Worm (Caenorhabditis elegans) whole organism, L1 larva: ENCODE results near the gene aak-1.

Experiments
- ceh-90 ChIP-seq: sonication (generic microtip); optimal IDR thresholded peaks from 2 replicates; lab custom pipeline; 2016; ENCODE audit warnings: missing genetic modification characterization, missing compliant biosample characterization
- efl-3 ChIP-seq: fragments of 200-800 bp; sonication (Bioruptor generic); optimal IDR thresholded peaks from 2 replicates; lab custom pipeline; 2018; ENCODE audit warnings: mild to moderate bottlenecking, missing genetic modification characterization, missing compliant biosample characterization
- fkh-10 ChIP-seq: sonication (generic microtip); optimal IDR thresholded peaks from 2 replicates; lab custom pipeline; 2017; ENCODE audit warnings: missing biosample characterization, missing genetic modification reagents, missing genetic modification characterization
- fos-1 ChIP-seq: fragments of 150-350 bp; optimal IDR thresholded peaks from 2 replicates; lab custom pipeline; 2014; ENCODE audit warnings: missing biosample characterization, missing genetic modification characterization
- hpl-2 ChIP-seq: fragments of 150-350 bp; optimal IDR thresholded peaks from 2 replicates; lab custom pipeline; 2014; ENCODE audit warnings: missing biosample characterization, missing genetic modification reagents, missing genetic modification characterization
- lin-13 ChIP-seq: fragments of 150-350 bp; optimal IDR thresholded peaks from 2 replicates; lab custom pipeline; 2014; ENCODE audit warnings: missing biosample characterization, missing genetic modification reagents, missing genetic modification characterization
- lin-35 ChIP-seq, 2 experiments: fragments of 150-350 bp; optimal IDR thresholded peaks; 2 replicates each; lab custom pipeline; 2014; ENCODE audit warnings: missing biosample characterization in 2 of 2, missing genetic modification characterization in 2 of 2, missing genetic modification reagents in 2 of 2
- lin-39 ChIP-seq: fragments of 150-350 bp; optimal IDR thresholded peaks from 2 replicates; lab custom pipeline; 2014; ENCODE audit warnings: missing biosample characterization, missing genetic modification reagents, missing genetic modification characterization
- mef-2 ChIP-seq: fragments of 150-350 bp; optimal IDR thresholded peaks from 2 replicates; lab custom pipeline; 2014; ENCODE audit warnings: missing biosample characterization, missing genetic modification characterization
- snpc-4 ChIP-seq: fragments of 150-350 bp; optimal IDR thresholded peaks from 2 replicates; lab custom pipeline; 2014; ENCODE audit warnings: missing biosample characterization, missing genetic modification characterization
- unc-130 ChIP-seq: fragments of 150-350 bp; optimal IDR thresholded peaks from 2 replicates; lab custom pipeline; 2017; ENCODE audit warnings: missing biosample characterization, missing genetic modification characterization, inconsistent platforms
- zip-4 ChIP-seq: fragments of 200-800 bp; sonication (Bioruptor generic); optimal IDR thresholded peaks from 2 replicates; lab custom pipeline; 2018; ENCODE audit warnings: mild to moderate bottlenecking, missing genetic modification characterization, moderate library complexity, missing compliant biosample characterization
- ztf-11 ChIP-seq, 2 experiments: sonication (generic microtip); optimal IDR thresholded peaks; 2 replicates each; lab custom pipeline; 2016 to 2017; ENCODE audit warnings: missing genetic modification characterization in 2 of 2, missing biosample characterization in 1 of 2, missing compliant biosample characterization in 1 of 2

DNA sequence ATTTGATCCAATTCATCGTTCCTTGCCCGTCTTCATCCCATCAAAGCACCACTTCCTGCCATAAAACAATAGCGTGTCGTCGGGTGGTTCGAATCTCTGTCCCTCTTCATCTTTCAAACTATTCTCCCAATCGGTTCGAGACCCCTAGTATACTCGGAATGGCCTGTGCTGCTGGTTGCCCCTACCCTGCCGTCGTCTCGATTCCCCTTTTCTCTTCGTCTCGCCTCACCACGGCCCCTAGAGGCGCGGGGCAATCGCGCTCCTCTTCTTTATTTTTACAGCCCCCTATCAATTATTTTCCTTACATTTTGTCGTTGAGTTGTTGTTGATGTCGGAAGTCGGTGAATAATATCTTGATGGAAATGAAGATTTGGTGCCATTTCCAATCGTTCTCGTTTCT, 27.8 kb upstream of the aak-1 start:
- no peak for TF ChIP-seq ztf-11 (tag; optimal IDR thresholded peaks at IDR 0.05; lab: Kevin White, UChicago)
- TF ChIP-seq hpl-2: no peak
- no peak for TF ChIP-seq fkh-10
- no peak for TF ChIP-seq mef-2 (tag; lab: Kevin White, UChicago)
- TF ChIP-seq zip-4 (GFP tag; lab: Kevin White, UChicago): no peak
- TF ChIP-seq efl-3 (GFP tag; lab: Kevin White, UChicago): no peak
- no peak for TF ChIP-seq fos-1
- no peak for TF ChIP-seq lin-39 (tag; lab: Kevin White, UChicago)
- TF ChIP-seq lin-35 (GFP tag; optimal IDR thresholded peaks at IDR 0.05; lab: Kevin White, UChicago): no peak
- no peak for TF ChIP-seq ceh-90 (tag; lab: Kevin White, UChicago)
- no peak for TF ChIP-seq unc-130 (tag; lab: Kevin White, UChicago)
- TF ChIP-seq snpc-4 (tag; lab: Kevin White, UChicago): no peak
- no peak for TF ChIP-seq lin-13
